Worm (Caenorhabditis elegans) whole organism, young adult: ENCODE results near the gene cest-9.1.

Source experiments
- F37B4.10 ChIP-seq: fragments of 200-800 bp; sonication (Bioruptor generic); IDR thresholded peaks from 2 replicates; pipeline ENCODE4 v1.3.6; 2022; ENCODE audit warnings: missing genetic modification characterization, missing compliant biosample characterization
- F49E8.2 ChIP-seq: sonication (generic microtip); optimal IDR thresholded peaks from 3 replicates; lab custom pipeline; 2017; ENCODE audit warnings: missing genetic modification characterization, mild to moderate bottlenecking, missing compliant biosample characterization, antibody characterized with exemption, moderate library complexity; ENCODE audit not compliant: insufficient read depth
- F52B5.7 ChIP-seq: sonication (generic microtip); optimal IDR thresholded peaks from 2 replicates; lab custom pipeline; 2016; ENCODE audit warnings: mild to moderate bottlenecking, missing genetic modification characterization, missing compliant biosample characterization
- T26A5.8 ChIP-seq: sonication (generic microtip); optimal IDR thresholded peaks from 2 replicates; lab custom pipeline; 2016; ENCODE audit warnings: missing genetic modification characterization, missing compliant biosample characterization
- Y53G8AR.9 ChIP-seq: fragments of 200-800 bp; sonication (Bioruptor generic); conservative IDR thresholded peaks from 2 replicates; pipeline ENCODE4 v1.3.6; 2022; ENCODE audit warnings: missing genetic modification reagents, missing genetic modification characterization, missing compliant biosample characterization
- Y79H2A.3 ChIP-seq: fragments of 200-800 bp; sonication (Bioruptor generic); conservative IDR thresholded peaks from 2 replicates; pipeline ENCODE4 v1.3.6; 2022; ENCODE audit warnings: missing genetic modification reagents, missing genetic modification characterization, missing compliant biosample characterization
- aptf-2 ChIP-seq: fragments of 200-800 bp; sonication (Bioruptor generic); conservative IDR thresholded peaks from 2 replicates; pipeline ENCODE4 v1.3.6; 2022; ENCODE audit warnings: missing genetic modification reagents, missing genetic modification characterization, missing compliant biosample characterization
- aptf-3 ChIP-seq: fragments of 200-800 bp; sonication (Bioruptor generic); IDR thresholded peaks from 2 replicates; pipeline ENCODE4 v1.3.6; 2022; ENCODE audit warnings: missing genetic modification characterization, missing compliant biosample characterization
- attf-6 ChIP-seq: fragments of 200-800 bp; sonication (Bioruptor generic); IDR thresholded peaks from 2 replicates; pipeline ENCODE4 v1.3.6; 2022; ENCODE audit warnings: missing genetic modification reagents, missing genetic modification characterization, missing compliant biosample characterization
- bed-1 ChIP-seq: fragments of 200-800 bp; sonication (Bioruptor generic); IDR thresholded peaks from 2 replicates; pipeline ENCODE4 v1.3.6; 2022; ENCODE audit warnings: missing genetic modification reagents, missing genetic modification characterization, missing compliant biosample characterization
- ccch-3 ChIP-seq: fragments of 200-800 bp; sonication (Bioruptor generic); optimal IDR thresholded peaks from 2 replicates; lab custom pipeline; 2018; ENCODE audit warnings: mild to moderate bottlenecking, missing genetic modification characterization, missing compliant biosample characterization
- cebp-2 ChIP-seq: fragments of 200-800 bp; sonication (Bioruptor generic); IDR thresholded peaks from 2 replicates; pipeline ENCODE4 v1.3.6; 2022; ENCODE audit warnings: missing genetic modification characterization, missing compliant biosample characterization
- ceh-58 ChIP-seq: fragments of 200-800 bp; sonication (Bioruptor generic); IDR thresholded peaks from 2 replicates; pipeline ENCODE4 v1.3.6; 2022; ENCODE audit warnings: missing genetic modification characterization, missing compliant biosample characterization
- egrh-3 ChIP-seq: fragments of 200-800 bp; sonication (Bioruptor generic); IDR thresholded peaks from 2 replicates; pipeline ENCODE4 v1.3.6; 2022; ENCODE audit warnings: missing genetic modification reagents, missing genetic modification characterization, missing compliant biosample characterization
- ets-4 ChIP-seq: fragments of 200-800 bp; sonication (Bioruptor generic); optimal IDR thresholded peaks from 2 replicates; lab custom pipeline; 2018; ENCODE audit warnings: mild to moderate bottlenecking, missing genetic modification characterization, missing compliant biosample characterization
- let-526 ChIP-seq: fragments of 200-800 bp; sonication (Bioruptor generic); IDR thresholded peaks from 2 replicates; pipeline ENCODE4 v1.3.6; 2022; ENCODE audit warnings: missing genetic modification reagents, missing genetic modification characterization, missing compliant biosample characterization
- lin-54 ChIP-seq: fragments of 200-800 bp; sonication (Bioruptor generic); optimal IDR thresholded peaks from 2 replicates; lab custom pipeline; 2018; ENCODE audit warnings: mild to moderate bottlenecking, missing genetic modification characterization, missing compliant biosample characterization
- madf-6 ChIP-seq: fragments of 200-800 bp; sonication (Bioruptor generic); IDR thresholded peaks from 2 replicates; pipeline ENCODE4 v1.3.6; 2022; ENCODE audit warnings: missing genetic modification reagents, missing genetic modification characterization, missing compliant biosample characterization
- madf-8 ChIP-seq: fragments of 200-800 bp; sonication (Bioruptor generic); conservative IDR thresholded peaks from 2 replicates; pipeline ENCODE4 v1.3.6; 2022; ENCODE audit warnings: missing genetic modification reagents, missing genetic modification characterization, missing compliant biosample characterization
- mcd-1 ChIP-seq: fragments of 200-800 bp; sonication (Bioruptor generic); IDR thresholded peaks from 2 replicates; pipeline ENCODE4 v1.3.6; 2022; ENCODE audit warnings: missing genetic modification reagents, missing genetic modification characterization, missing compliant biosample characterization
- nhr-179 ChIP-seq: sonication (generic microtip); optimal IDR thresholded peaks from 2 replicates; lab custom pipeline; 2016; ENCODE audit warnings: mild to moderate bottlenecking, missing genetic modification characterization, missing compliant biosample characterization
- nhr-80 ChIP-seq: sonication (generic microtip); optimal IDR thresholded peaks from 2 replicates; lab custom pipeline; 2016; ENCODE audit warnings: missing genetic modification characterization, missing compliant biosample characterization
- nhr-90 ChIP-seq: sonication (generic microtip); optimal IDR thresholded peaks from 2 replicates; lab custom pipeline; 2016; ENCODE audit warnings: missing genotype, mild to moderate bottlenecking, missing genetic modification characterization, missing compliant biosample characterization
- sdz-38 ChIP-seq: sonication (generic microtip); optimal IDR thresholded peaks from 2 replicates; lab custom pipeline; 2016; ENCODE audit warnings: missing genotype, missing genetic modification characterization, missing compliant biosample characterization
- snpc-4 ChIP-seq, 5 experiments: fragments of 150-350 bp in 1 of 5; sonication (generic microtip) in 4 of 5; optimal IDR thresholded peaks; 2 replicates each; lab custom pipeline; 2014 to 2018; ENCODE audit warnings: missing genetic modification characterization in 5 of 5, missing biosample characterization in 3 of 5, antibody characterized with exemption in 2 of 5, mild to moderate bottlenecking in 2 of 5, missing compliant biosample characterization in 2 of 5, missing genotype in 2 of 5, moderate library complexity in 2 of 5, missing genetic modification reagents in 1 of 5
- tbp1 ChIP-seq: fragments of 200-800 bp; sonication (Bioruptor generic); optimal IDR thresholded peaks from 2 replicates; lab custom pipeline; 2018; ENCODE audit warnings: mild to moderate bottlenecking, missing genetic modification characterization, missing compliant biosample characterization
- tlf-1 ChIP-seq: fragments of 200-800 bp; sonication (Bioruptor generic); optimal IDR thresholded peaks from 2 replicates; lab custom pipeline; 2018; ENCODE audit warnings: mild to moderate bottlenecking, missing genetic modification characterization, missing compliant biosample characterization
- unc-130 ChIP-seq: sonication (generic microtip); optimal IDR thresholded peaks from 2 replicates; lab custom pipeline; 2016; ENCODE audit warnings: missing genetic modification reagents, missing genetic modification characterization, missing compliant biosample characterization
- xnd-1 ChIP-seq: sonication (generic microtip); optimal IDR thresholded peaks from 2 replicates; lab custom pipeline; 2016; ENCODE audit warnings: missing genotype, missing genetic modification reagents, missing genetic modification characterization, missing compliant biosample characterization
- zfh-2 ChIP-seq: fragments of 200-800 bp; sonication (Bioruptor generic); conservative IDR thresholded peaks from 2 replicates; pipeline ENCODE4 v1.3.6; 2022; ENCODE audit warnings: missing genetic modification reagents, missing genetic modification characterization, missing compliant biosample characterization
- ztf-18 ChIP-seq: sonication (generic microtip); optimal IDR thresholded peaks from 2 replicates; lab custom pipeline; 2016; ENCODE audit warnings: missing genotype, mild to moderate bottlenecking, missing genetic modification characterization, missing compliant biosample characterization
- ztf-6 ChIP-seq: fragments of 200-800 bp; sonication (Bioruptor generic); IDR thresholded peaks from 2 replicates; pipeline ENCODE4 v1.3.6; 2022; ENCODE audit warnings: missing genetic modification reagents, missing genetic modification characterization, missing compliant biosample characterization

The cest-9.1 gene

ce11 chrX:12241457-12241856, 15.5 kb downstream of the cest-9.1 start, which contains the start of gene cest-3:
Gene cest-3, plus strand, starts transcription at chrX:12241646.
- no peak for TF ChIP-seq F52B5.7
- TF ChIP-seq nhr-80, result peak; percentile 68
- no peak for TF ChIP-seq Y53G8AR.9
- no peak for TF ChIP-seq let-526

ce11 chrX:12242902-12243301, 16.9 kb downstream of the cest-9.1 start:
- TF ChIP-seq aptf-3 (GFP tag; lab: Robert Waterston, UW) (no peak), nhr-80 (peak; percentile 82)

ce11 chrX:12248140-12248539, 22.2 kb downstream of the cest-9.1 start:
- TF ChIP-seq snpc-4 (GFP tag; optimal IDR thresholded peaks at IDR 0.05; lab: Kevin White, UChicago), result no peak
- TF ChIP-seq snpc-4 (tag; optimal IDR thresholded peaks at IDR 0.05; lab: Kevin White, UChicago), result no peak
- no peak for TF ChIP-seq mcd-1 (GFP tag; lab: Robert Waterston, UW)
- TF ChIP-seq tbp1, result no peak
- TF ChIP-seq lin-54 (GFP tag; lab: Kevin White, UChicago), result no peak
- no peak for TF ChIP-seq nhr-90 (tag; lab: Kevin White, UChicago)
- TF ChIP-seq aptf-2, result no peak
- no peak for TF ChIP-seq nhr-179
- TF ChIP-seq xnd-1 (tag; lab: Kevin White, UChicago), result no peak
- no peak for TF ChIP-seq ztf-18 (tag; lab: Kevin White, UChicago)
- no peak for TF ChIP-seq ztf-6 (GFP tag; lab: Robert Waterston, UW)
- TF ChIP-seq sdz-38 (tag; lab: Kevin White, UChicago), result no peak
- no peak for TF ChIP-seq bed-1 (GFP tag; lab: Robert Waterston, UW)
- no peak for TF ChIP-seq Y79H2A.3

DNA sequence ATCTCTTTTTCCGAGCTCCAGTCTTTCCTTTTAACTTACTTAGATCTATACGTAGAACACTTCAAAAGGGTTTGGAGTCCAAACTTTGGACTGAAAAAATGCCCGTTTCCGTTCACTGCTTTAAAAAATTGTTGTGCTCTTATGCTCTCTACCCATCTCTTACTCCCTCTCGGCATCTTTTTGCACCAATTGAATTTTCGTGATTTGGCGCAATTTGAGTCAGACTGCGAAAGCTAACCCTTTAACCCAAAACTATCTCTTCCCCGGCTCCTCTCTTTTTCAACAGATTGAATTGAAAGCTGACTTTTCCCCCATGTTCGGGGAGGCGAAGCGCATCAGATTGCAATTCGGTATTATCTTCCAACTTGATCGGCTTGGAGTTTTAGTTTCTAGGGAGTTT, 26.2 kb downstream of the cest-9.1 start:
- no peak for TF ChIP-seq madf-6 (GFP tag; lab: Robert Waterston, UW)
- no peak for TF ChIP-seq unc-130
- TF ChIP-seq aptf-3 (GFP tag; lab: Robert Waterston, UW), result no peak
- TF ChIP-seq F49E8.2, result no peak
- no peak for TF ChIP-seq nhr-179
- no peak for TF ChIP-seq attf-6 (GFP tag; lab: Robert Waterston, UW)
- no peak for TF ChIP-seq bed-1 (GFP tag; lab: Robert Waterston, UW)
- no peak for TF ChIP-seq ceh-58 (GFP tag; lab: Robert Waterston, UW)
- no peak for TF ChIP-seq F37B4.10 (GFP tag; lab: Robert Waterston, UW)
- TF ChIP-seq cebp-2 (GFP tag; lab: Robert Waterston, UW), result no peak
- no peak for TF ChIP-seq ccch-3 (GFP tag; lab: Kevin White, UChicago)
- TF ChIP-seq ets-4 (GFP tag; lab: Kevin White, UChicago), result no peak
- TF ChIP-seq tlf-1 (GFP tag; lab: Kevin White, UChicago), result no peak
- TF ChIP-seq T26A5.8 (tag; lab: Kevin White, UChicago), result no peak

- TF ChIP-seq zfh-2, result peak; percentile 50
- no peak for TF ChIP-seq aptf-3 (GFP tag; lab: Robert Waterston, UW)
Measured at ce11 chrX:12256594-12257048, 30.6 kb downstream of the cest-9.1 start, which contains the start of gene E01G6.2. Gene E01G6.2, plus strand, starts transcription at chrX:12256644.

ce11 chrX:12260381-12260931, 34.5 kb downstream of the cest-9.1 start, which contains the start of gene E01G6.1:
Gene E01G6.1, plus strand, starts transcription at chrX:12260881.
- TF ChIP-seq egrh-3 (GFP tag; lab: Robert Waterston, UW) (peak; percentile 62; the same call in 1 of the 2 replicates), madf-8 (GFP tag; lab: Robert Waterston, UW) (no peak), zfh-2 (peak; percentile 91)
